Worm (Caenorhabditis elegans) whole organism, dauer: ENCODE results near the gene clec-35.

ENCODE experiments used
- unc-62 ChIP-seq: sonication (generic microtip); optimal IDR thresholded peaks from 2 replicates; lab custom pipeline; 2017; ENCODE audit warnings: missing biosample characterization, missing genetic modification reagents, missing genetic modification characterization

clec-35 gene

DNA sequence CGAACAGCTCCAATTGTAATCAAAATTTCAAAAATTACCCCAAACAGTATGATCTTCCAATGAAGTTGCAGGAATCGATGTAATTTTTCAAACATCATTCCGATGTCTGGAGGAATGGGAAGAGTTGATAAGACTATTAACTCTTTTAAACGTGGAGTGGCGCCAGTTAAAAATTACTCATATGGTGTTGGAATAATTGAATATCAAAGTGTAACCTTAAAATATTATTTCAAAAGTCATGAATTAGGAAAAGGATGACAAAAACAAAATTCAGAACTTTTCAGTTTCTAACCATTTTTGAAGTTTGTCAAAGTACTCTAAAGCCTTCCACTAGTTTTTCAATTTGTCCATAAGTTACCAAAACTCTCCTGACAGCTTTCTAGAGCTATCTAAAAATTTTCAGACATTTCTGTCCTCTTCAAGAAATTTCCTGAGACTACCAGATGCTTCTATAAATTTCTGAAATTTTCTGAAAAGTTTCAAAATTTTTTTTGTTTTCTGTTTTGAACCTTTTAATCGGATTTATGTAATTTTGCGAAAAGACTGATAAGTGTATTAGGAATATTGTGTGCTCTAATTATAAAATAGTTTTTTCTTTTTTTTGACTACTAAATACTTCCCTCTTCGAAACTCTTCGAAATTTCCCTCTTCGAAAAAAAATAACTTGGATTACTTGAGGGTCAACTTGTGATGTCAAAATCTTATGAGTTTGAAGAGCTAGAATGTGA is at the start of gene clec-35, which contains the start of gene clec-27:
TSS of gene clec-35 (minus strand) at position 101 of the 728 bp plus-strand sequence.
TSS of gene clec-27 (plus strand) at position 678 of the 728 bp plus-strand sequence.
- no peak for TF ChIP-seq unc-62 (GFP tag; lab: Kevin White, UChicago)

DNA sequence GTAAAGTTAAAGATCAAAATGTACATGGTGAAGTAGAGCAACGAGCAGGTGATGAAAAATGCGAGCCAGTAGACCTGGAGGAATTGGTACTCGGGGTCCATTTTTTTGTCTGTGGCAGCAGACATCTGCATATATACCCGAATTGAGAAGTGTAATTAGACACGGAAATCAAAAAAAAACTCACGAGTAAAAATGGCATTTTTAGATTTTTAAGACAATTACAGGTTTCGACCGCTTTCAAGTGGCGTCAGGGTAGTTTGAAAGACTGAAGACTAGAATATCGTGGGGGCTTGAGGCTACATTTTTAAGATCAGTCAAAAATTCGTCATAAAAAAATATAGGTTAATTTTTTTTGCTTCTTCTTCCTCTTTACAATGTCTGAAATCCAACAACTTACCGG is 48.9 kb upstream of the clec-35 start, which contains the start of gene srd-68:
TSS of gene srd-68 (minus strand) at position 101 of the 400 bp plus-strand sequence.
- no peak for TF ChIP-seq unc-62 (GFP tag; lab: Kevin White, UChicago)

DNA sequence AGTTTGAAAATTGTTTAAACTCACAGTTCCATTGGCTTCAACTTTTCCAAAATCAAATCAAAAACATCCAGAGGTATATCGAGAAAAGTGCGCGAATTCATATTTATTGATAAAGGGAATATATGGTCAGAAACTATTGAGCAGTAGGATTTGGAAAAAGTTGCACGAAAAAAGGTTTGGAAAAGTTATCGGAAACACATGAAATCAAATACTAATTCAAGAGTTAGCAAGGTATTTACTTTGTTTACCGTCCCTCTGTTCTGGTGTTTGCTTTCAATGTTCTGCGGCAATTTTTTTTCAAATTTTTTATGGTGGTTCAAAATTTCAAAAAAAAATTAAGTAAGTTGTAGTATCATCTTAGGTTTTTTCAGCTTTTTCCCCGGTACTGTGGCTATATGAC is 45.5 kb upstream of the clec-35 start, which contains the start of gene fbxa-45:
TSS of gene fbxa-45 (minus strand) at position 101 of the 400 bp plus-strand sequence.
- TF ChIP-seq unc-62 (GFP tag; lab: Kevin White, UChicago): no peak

DNA sequence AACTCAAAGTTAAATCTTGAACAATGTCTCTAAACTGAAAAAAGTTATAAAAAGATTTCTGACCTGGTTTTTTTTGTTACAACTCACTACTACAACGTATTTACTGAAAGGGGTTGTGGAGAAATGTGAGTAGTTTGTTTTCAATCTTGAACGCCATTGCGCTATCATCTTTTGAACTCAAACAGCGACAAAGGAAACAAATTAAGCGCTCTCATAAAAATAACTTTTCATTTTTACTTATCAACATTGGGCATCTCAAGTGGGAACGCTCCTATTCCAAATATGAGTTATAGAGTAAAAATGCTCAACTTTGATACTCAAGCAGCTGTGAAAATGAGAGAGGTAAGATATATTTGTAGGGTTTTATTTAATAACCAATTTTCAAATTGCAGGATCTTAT is 39.6 kb upstream of the clec-35 start, which contains the start of gene F09C6.15:
TSS of gene F09C6.15 (plus strand) at position 301 of the 400 bp plus-strand sequence.
- no peak for TF ChIP-seq unc-62 (GFP tag; lab: Kevin White, UChicago)

DNA sequence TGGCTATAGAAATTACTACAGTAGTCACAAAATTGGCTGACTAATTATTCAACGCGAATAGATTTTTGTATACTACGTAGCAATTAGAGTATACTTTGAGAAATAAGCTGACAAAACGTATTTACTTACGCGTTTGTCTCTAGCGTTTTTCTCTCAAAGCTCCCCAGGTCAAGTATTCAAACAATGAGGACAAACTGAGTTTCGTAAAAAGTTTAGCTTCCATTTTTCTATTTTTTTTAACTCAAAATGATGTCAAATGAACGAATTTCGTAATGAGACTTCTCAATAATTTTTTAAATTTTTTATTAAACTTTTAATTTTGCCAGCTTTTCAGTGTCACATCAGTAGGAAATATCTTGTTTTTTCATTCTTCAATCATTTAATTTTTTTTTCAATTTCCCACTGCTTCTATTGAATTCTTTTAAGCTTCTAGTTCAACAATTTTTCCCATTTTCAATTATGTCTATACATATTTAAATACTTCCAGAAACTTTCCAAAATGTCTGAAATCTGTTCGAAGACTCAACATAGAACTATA is 35.0 kb upstream of the clec-35 start, which contains the start of the genes ifas-2 and fbxa-44:
TSS of gene ifas-2 (minus strand) at position 101 of the 538 bp plus-strand sequence.
TSS of gene fbxa-44 (plus strand) at position 488 of the 538 bp plus-strand sequence.
- no peak for TF ChIP-seq unc-62 (GFP tag; lab: Kevin White, UChicago)

DNA sequence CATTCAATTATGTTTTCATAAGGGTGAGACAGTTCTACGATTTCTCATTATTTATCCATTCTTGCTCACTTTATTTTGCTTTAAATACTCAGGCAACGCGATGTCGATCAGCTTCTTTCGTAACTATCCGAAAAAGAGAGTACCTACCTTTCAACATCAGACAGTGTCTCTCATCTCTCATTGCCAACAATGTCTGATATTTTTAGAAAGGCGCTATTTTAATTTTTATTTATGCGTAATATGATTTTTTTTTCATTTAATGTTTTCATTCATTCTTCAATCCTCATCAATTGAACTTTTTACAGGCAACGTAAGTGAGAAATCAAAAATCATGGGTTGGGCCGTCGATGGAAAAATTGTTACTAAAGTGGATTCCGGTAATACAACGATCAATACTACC is 30.9 kb upstream of the clec-35 start, which contains the start of gene F09C6.13:
TSS of gene F09C6.13 (plus strand) at position 301 of the 400 bp plus-strand sequence.
- no peak for TF ChIP-seq unc-62 (GFP tag; lab: Kevin White, UChicago)

DNA sequence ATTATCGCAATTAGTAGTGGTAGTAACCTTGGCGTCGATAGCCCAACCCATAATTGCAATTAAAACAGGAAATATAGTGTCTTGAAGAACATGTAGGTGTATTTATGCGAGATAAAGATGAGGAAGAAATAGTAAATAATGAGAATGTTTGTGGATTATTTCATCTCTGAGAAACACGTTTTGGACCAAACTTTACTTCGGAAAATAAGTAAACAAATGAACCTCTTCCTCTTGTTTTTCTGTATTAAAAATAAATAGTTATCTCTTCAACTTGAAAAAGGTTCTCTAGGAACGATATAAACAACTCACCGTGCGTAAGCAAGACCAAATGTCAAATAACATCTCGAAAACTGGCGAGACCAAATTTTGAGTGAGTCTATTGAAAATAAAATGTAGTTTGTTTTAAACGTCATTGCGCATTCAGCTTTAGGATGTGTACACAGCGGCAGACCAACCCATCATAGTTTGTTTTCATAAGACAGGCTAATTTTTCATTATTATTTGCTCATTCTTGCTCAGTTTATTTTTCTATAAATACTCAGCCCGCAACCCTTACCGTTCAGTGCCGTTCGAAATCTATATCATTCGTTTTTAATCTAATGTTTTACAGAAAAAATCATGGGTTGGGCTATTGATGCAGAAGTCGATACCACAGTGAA is 28.5 kb upstream of the clec-35 start, which contains the start of the genes F09C6.11 and F09C6.12:
TSS of gene F09C6.11 (minus strand) at position 51 of the 659 bp plus-strand sequence.
TSS of gene F09C6.12 (plus strand) at position 609 of the 659 bp plus-strand sequence.
- no peak for TF ChIP-seq unc-62 (GFP tag; lab: Kevin White, UChicago)

DNA sequence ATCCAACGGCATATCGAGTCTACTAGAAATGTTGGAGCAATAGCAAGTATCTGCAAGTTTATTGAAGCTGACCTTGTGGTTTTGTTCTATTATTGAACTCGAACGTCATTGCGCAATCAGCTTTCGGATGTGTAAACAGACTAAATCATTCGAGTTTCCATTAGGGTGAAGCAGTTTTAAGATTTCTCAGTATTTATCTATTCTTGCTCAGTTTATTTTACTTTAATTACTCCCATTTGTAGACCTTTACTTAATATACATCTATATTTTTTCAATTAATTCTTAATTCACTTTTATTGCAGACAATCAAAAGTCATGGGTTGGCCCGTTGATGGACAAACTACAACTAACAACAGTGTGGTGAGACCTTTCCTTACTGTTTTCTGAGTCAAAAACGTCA is 26.8 kb upstream of the clec-35 start, which contains the start of gene F09C6.14:
TSS of gene F09C6.14 (plus strand) at position 301 of the 400 bp plus-strand sequence.
- TF ChIP-seq unc-62 (GFP tag; lab: Kevin White, UChicago): no peak

DNA sequence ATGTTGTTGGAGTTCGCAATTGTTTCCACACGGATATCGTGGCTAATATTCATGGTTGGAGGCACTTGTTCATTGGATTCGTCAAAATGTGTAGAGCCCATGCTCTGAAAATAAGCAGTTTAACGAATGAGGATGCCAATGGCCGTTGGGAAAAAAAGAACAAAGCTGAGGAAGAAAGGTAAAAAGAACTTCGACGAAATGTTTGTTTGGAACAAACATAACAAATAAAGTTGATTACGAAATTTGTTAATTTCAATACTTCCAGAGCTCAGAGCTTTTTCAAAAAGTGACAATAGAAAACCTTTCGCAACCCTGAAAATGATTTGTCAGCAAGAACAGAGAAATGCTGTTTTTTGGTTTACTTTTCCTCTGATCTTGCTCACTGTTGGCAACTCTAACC is 26.2 kb upstream of the clec-35 start, which contains the start of gene F09C6.3:
TSS of gene F09C6.3 (minus strand) at position 101 of the 400 bp plus-strand sequence.
- no peak for TF ChIP-seq unc-62 (GFP tag; lab: Kevin White, UChicago)

DNA sequence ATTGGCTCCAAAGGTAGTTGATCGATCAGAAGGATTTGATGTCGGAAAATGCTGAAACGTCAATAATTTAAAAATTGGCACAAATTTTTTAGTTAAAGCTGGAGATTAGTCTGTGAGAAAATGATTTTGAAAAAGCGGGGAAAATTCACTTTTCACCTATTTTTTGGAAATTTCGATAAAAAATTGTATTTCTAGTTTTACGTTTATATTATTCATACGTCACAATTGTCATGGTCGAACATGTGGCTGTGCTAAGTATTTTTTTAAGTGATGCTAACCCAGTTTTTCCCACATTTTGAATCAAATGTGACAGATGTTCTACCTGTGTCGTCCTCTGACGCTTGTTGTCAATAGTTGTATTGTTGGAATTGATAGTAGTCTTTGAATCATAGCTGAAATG is 25.7 kb upstream of the clec-35 start:
- no peak for TF ChIP-seq unc-62 (GFP tag; lab: Kevin White, UChicago)

DNA sequence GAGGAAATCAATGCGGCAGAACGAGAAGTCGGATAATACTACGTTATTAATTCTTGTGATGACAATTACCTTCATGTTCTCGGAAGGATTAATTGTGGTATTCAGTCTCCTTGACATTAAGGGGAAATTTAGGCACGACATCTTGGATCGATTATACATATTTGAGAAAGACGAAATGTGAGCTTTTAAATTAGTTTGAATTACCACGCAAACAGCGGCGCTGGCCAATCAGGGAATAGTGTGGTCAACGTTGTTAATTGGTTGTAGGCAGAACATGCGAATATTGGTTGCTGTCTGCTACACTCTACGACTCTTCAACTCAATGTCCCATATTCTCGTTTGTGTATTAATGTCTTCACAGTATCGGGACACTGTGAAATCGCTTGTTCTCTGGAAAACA is 21.1 kb upstream of the clec-35 start, which contains the start of gene F49A5.10:
TSS of gene F49A5.10 (plus strand) at position 301 of the 400 bp plus-strand sequence.
- TF ChIP-seq unc-62 (GFP tag; lab: Kevin White, UChicago): no peak

DNA sequence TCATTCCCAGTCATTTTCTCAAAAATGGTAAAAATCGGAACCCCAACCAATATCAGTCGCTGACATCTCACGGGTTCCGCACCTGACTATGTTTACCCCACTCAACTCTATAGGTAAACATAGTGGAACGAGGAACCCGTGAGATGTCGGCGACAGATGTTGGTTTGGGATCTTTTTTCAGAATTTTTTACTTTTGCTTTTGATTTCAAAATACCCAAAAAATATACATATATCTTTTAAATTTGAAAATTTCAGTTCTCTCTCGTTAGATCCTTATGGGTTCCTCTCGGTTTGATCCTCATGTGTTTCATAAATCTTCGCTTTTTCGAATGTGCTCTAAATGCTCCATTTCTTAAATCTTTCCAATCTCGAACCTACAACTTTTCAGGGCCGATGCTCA is 19.8 kb upstream of the clec-35 start, which contains the start of gene srw-23:
TSS of gene srw-23 (plus strand) at position 301 of the 400 bp plus-strand sequence.
- TF ChIP-seq unc-62 (GFP tag; lab: Kevin White, UChicago): no peak

DNA sequence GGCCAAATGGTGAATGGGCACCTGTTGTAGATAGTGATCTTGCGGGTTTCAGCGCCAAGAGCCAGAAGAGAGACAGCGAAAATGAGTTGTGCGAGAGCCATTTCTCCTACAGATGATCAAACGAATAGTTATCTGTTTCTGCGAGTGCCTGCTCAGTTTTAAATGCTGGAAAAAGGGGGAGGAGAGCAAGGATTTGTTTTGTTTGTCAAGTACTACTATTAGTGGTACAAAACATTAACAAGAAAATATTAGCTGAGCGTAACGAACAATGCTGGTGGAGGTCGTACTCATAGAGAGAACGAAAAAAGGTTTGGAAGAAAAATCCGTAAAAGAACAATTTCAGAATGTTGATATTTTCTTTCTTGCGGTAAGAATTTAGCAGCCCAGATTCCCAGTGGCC is 17.5 kb upstream of the clec-35 start, which contains the start of gene thn-4:
TSS of gene thn-4 (minus strand) at position 101 of the 400 bp plus-strand sequence.
- TF ChIP-seq unc-62 (GFP tag; lab: Kevin White, UChicago): no peak

DNA sequence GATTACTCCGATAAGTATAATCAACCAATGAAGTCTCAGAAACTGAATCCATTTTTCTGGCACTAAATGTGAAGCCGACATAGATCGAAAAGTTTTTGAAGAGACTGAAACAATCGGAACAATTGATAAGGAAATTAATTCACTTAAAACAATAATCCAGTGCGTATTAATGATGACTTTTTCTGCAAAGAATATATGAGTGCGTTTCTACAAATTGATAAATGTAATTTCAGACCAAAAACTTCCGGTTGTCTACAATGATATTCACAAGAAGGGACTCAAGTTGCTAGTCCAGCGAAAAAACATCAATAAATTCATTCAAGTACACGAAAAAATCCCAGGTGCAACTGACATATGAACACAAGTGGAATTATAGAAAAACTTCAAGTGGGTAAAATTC is 15.9 kb upstream of the clec-35 start, which contains the start of gene clec-33:
TSS of gene clec-33 (minus strand) at position 101 of the 400 bp plus-strand sequence.
- TF ChIP-seq unc-62 (GFP tag; lab: Kevin White, UChicago): no peak

DNA sequence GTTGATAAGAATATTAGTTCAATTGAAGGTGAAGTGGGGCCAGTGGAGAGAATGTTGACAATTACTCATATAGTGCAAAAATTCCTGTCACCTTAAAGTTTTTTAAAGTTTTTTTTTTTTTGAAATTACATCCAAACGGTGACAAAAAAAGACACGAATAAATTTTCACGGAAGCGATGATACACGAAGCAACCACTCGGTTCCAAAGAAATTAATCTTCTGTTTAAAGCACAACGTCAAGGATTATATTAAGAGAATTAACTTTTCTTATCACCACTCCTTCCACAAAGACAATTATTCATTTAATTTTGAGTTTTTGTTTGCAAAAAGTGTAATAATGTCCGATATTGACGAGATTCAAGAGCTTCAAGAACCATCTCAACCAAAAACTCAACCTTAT is 11.5 kb upstream of the clec-35 start, which contains the start of gene clec-28:
TSS of gene clec-28 (plus strand) at position 301 of the 400 bp plus-strand sequence.
- no peak for TF ChIP-seq unc-62 (GFP tag; lab: Kevin White, UChicago)
